Fruit fly (Drosophila melanogaster) Kc167 (cell line): ENCODE data around the gene TFAM.

ENCODE experiments used
- Myc ChIP-seq: fragments of >200 bp; optimal IDR thresholded peaks from 2 replicates; lab custom pipeline; 2017; ENCODE audit warnings: missing external identifiers
- Sin3A ChIP-seq: fragments of >200 bp; optimal IDR thresholded peaks from 2 replicates; lab custom pipeline; 2018; ENCODE audit warnings: missing external identifiers
- h ChIP-seq: fragments of >200 bp; optimal IDR thresholded peaks from 3 replicates; lab custom pipeline; 2018; ENCODE audit warnings: missing external identifiers
- insv ChIP-seq: fragments of >200 bp; optimal IDR thresholded peaks from 3 replicates; lab custom pipeline; 2018; ENCODE audit warnings: missing external identifiers
- psq ChIP-seq: fragments of >200 bp; optimal IDR thresholded peaks from 2 replicates; lab custom pipeline; 2017; ENCODE audit warnings: missing external identifiers
- ttk ChIP-seq: sonication (Bioruptor generic); optimal IDR thresholded peaks from 2 replicates; lab custom pipeline; 2017; ENCODE audit warnings: missing external identifiers

TFAM gene

dm6 chr3R:20597407-20598325, 20.9 kb upstream of the TFAM start:
- TF ChIP-seq ttk (no peak), psq (lab: Kevin White, UChicago) (no peak), h (lab: Kevin White, UChicago) (no peak), Myc (no peak), insv (no peak), Sin3A (lab: Kevin White, UChicago) (no peak)

dm6 chr3R:20596337-20596962, 19.6 kb upstream of the TFAM start:
- TF ChIP-seq Sin3A (lab: Kevin White, UChicago) (no peak), Myc (no peak), insv (no peak), ttk (no peak), h (lab: Kevin White, UChicago) (no peak), psq (lab: Kevin White, UChicago) (no peak)

dm6 chr3R:20595901-20596300, 19.1 kb upstream of the TFAM start:
- TF ChIP-seq psq (lab: Kevin White, UChicago) (no peak), Myc (no peak), h (lab: Kevin White, UChicago) (no peak), insv (no peak), ttk (no peak), Sin3A (lab: Kevin White, UChicago) (no peak)

dm6 chr3R:20595145-20595812, 18.5 kb upstream of the TFAM start:
- no peak for TF ChIP-seq psq (lab: Kevin White, UChicago)
- no peak for TF ChIP-seq Myc
- no peak for TF ChIP-seq ttk
- no peak for TF ChIP-seq Sin3A (lab: Kevin White, UChicago)
- TF ChIP-seq insv = no peak
- no peak for TF ChIP-seq h (lab: Kevin White, UChicago)

- TF ChIP-seq Myc (no peak), Sin3A (lab: Kevin White, UChicago) (no peak), h (lab: Kevin White, UChicago) (no peak), insv (no peak), psq (lab: Kevin White, UChicago) (no peak), ttk (no peak)
Measured at dm6 chr3R:20594194-20595144, 17.7 kb upstream of the TFAM start.

dm6 chr3R:20593463-20593838, 16.6 kb upstream of the TFAM start:
- TF ChIP-seq h (lab: Kevin White, UChicago) (no peak), psq (lab: Kevin White, UChicago) (no peak), Sin3A (lab: Kevin White, UChicago) (no peak), insv (no peak), ttk (no peak), Myc (no peak)

dm6 chr3R:20592517-20593462, 16.0 kb upstream of the TFAM start, which contains the start of the genes Pus1 and bon:
Gene Pus1, minus strand, starts transcription at chr3R:20592671.
Gene bon, plus strand, starts transcription at chr3R:20593139.
- no peak for TF ChIP-seq h (lab: Kevin White, UChicago)
- no peak for TF ChIP-seq insv
- no peak for TF ChIP-seq Myc
- no peak for TF ChIP-seq ttk
- TF ChIP-seq psq (lab: Kevin White, UChicago) = no peak
- no peak for TF ChIP-seq Sin3A (lab: Kevin White, UChicago)

dm6 chr3R:20588480-20588785, 11.6 kb upstream of the TFAM start, which contains the start of gene Srp72:
Gene Srp72, plus strand, starts transcription at chr3R:20588711.
- TF ChIP-seq psq (lab: Kevin White, UChicago) (no peak), h (lab: Kevin White, UChicago) (no peak), ttk (no peak), Myc (no peak), Sin3A (lab: Kevin White, UChicago) (no peak), insv (no peak)

- no peak for TF ChIP-seq insv
- TF ChIP-seq Myc = no peak
- TF ChIP-seq h (lab: Kevin White, UChicago) = no peak
- no peak for TF ChIP-seq psq (lab: Kevin White, UChicago)
Measured at dm6 chr3R:20587630-20588479, 11.0 kb upstream of the TFAM start, which contains the start of gene Septin2. Gene Septin2, minus strand, starts transcription at chr3R:20588356.

dm6 chr3R:20586409-20586808, 9.6 kb upstream of the TFAM start:
- no peak for TF ChIP-seq h (lab: Kevin White, UChicago)
- TF ChIP-seq Myc = no peak
- no peak for TF ChIP-seq Sin3A (lab: Kevin White, UChicago)
- TF ChIP-seq insv = no peak
- no peak for TF ChIP-seq ttk
- TF ChIP-seq psq (lab: Kevin White, UChicago) = no peak
